Worm (Caenorhabditis elegans): ENCODE data around the gene clec-72.
"Not testable (repeated sequence)": the region's sequence is repeated elsewhere in the genome, so short reads cannot be mapped to it uniquely, and the experiment has no call there.

DNA sequence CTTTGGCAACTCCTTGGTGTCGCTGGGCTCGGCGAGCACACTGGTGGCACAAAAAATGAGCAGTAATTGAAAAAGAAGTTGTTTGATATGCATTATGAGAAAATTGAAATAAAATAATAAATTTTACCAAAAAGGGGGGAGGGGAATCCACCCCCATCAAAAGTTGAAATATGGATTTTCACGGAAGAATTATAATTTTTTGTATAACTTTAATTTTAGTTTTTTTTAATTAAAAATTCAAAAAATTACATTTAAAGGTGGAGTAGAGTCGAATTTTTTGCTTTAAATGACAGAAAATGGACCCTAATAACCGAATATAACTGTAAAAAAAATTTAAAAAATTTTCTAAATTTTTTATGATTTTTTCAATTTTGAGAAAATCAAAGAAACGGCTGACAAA is 32.8 kb upstream of the clec-72 start, which contains the start of gene F56D6.18:
- not testable (repeated sequence) for TF ChIP-seq dve-1 (tag; optimal IDR thresholded peaks at IDR 0.05); dmd-4 (tag; optimal IDR thresholded peaks at IDR 0.05; ENCODE audit: borderline replicate concordance); ceh-6 (GFP tag; optimal IDR thresholded peaks at IDR 0.05); ama-1 (optimal IDR thresholded peaks at IDR 0.05); F13H6.1 (tag; optimal IDR thresholded peaks at IDR 0.05); odd-2 (tag; optimal IDR thresholded peaks at IDR 0.05); pqm-1 (tag; optimal IDR thresholded peaks at IDR 0.05); pha-4 (tag; optimal IDR thresholded peaks at IDR 0.05); tbx-2 (tag; optimal IDR thresholded peaks at IDR 0.05); nhr-11 (tag; optimal IDR thresholded peaks at IDR 0.05); fkh-10 (GFP tag; optimal IDR thresholded peaks at IDR 0.05); ets-4 (tag; optimal IDR thresholded peaks at IDR 0.05)

Data from whole organism, late embryonic.